Fruit fly (Drosophila melanogaster): ENCODE results near the gene CG14435.

- peak; percentile 3 for TF ChIP-seq CG15514 (GFP tag; optimal IDR thresholded peaks at IDR 0.05)
- TF ChIP-seq CG32772 (GFP tag; IDR thresholded peaks at IDR 0.05) = no peak
- no peak for TF ChIP-seq CG31224 (GFP tag; IDR thresholded peaks at IDR 0.05)
- TF ChIP-seq CG1647 (GFP tag; optimal IDR thresholded peaks at IDR 0.05) = no peak
- no peak for TF ChIP-seq CG3847 (GFP tag; IDR thresholded peaks at IDR 0.05)
- no peak for TF ChIP-seq slp2 (GFP tag; optimal IDR thresholded peaks at IDR 0.05)
- TF ChIP-seq Scr (GFP tag; IDR thresholded peaks at IDR 0.05; ENCODE audit: partially characterized antibody) = no peak
- no peak for TF ChIP-seq caup (GFP tag; optimal IDR thresholded peaks at IDR 0.05; ENCODE audit: severe bottlenecking)
- no peak for TF ChIP-seq CG2129 (GFP tag; IDR thresholded peaks at IDR 0.05; ENCODE audit: partially characterized antibody)
- TF ChIP-seq Hsf (GFP tag; optimal IDR thresholded peaks at IDR 0.05) = no peak
- TF ChIP-seq sd (tag; optimal IDR thresholded peaks at IDR 0.05) = peak; percentile 26
- no peak for TF ChIP-seq z (GFP tag; IDR thresholded peaks at IDR 0.05)
- TF ChIP-seq ro (GFP tag; IDR thresholded peaks at IDR 0.05) = no peak
Measured at dm6 chrX:6853384-6853783, 9.7 kb upstream of the CG14435 start.

Measured in whole organism, embryonic.